Worm (Caenorhabditis elegans): Measurements from ENCODE around the gene lea-1.

The lea-1 gene

ce11 chrV:10066769-10067168 is 55.0 kb downstream of the lea-1 start, which contains the start of gene npr-39:
Gene npr-39, plus strand, starts transcription at chrV:10067069.
- no peak for TF ChIP-seq tab-1 (GFP tag; IDR thresholded peaks at IDR 0.05)
- no peak for TF ChIP-seq cog-1 (tag; optimal IDR thresholded peaks at IDR 0.05)
- no peak for TF ChIP-seq med-1 (GFP tag; optimal IDR thresholded peaks at IDR 0.05; ENCODE audit: insufficient read depth)

ce11 chrV:10070541-10070940 is 58.8 kb downstream of the lea-1 start, which contains the start of gene nhr-192:
Gene nhr-192, minus strand, starts transcription at chrV:10070641.
- TF ChIP-seq ref-1 (GFP tag; conservative IDR thresholded peaks at IDR 0.05) (no peak), tab-1 (GFP tag; IDR thresholded peaks at IDR 0.05) (no peak), cog-1 (tag; optimal IDR thresholded peaks at IDR 0.05) (no peak), med-1 (GFP tag; optimal IDR thresholded peaks at IDR 0.05; ENCODE audit: insufficient read depth) (no peak), klf-2 (GFP tag; conservative IDR thresholded peaks at IDR 0.05) (no peak), ztf-29 (GFP tag; IDR thresholded peaks at IDR 0.05) (no peak), ztf-23 (GFP tag; IDR thresholded peaks at IDR 0.05) (no peak), flt-1 (GFP tag; IDR thresholded peaks at IDR 0.05) (no peak), T22C8.4 (GFP tag; IDR thresholded peaks at IDR 0.05) (no peak)

- TF ChIP-seq flt-1 (GFP tag; IDR thresholded peaks at IDR 0.05) (no peak), cog-1 (tag; optimal IDR thresholded peaks at IDR 0.05) (no peak), med-1 (GFP tag; optimal IDR thresholded peaks at IDR 0.05; ENCODE audit: insufficient read depth) (no peak), tab-1 (GFP tag; IDR thresholded peaks at IDR 0.05) (no peak), ztf-23 (GFP tag; IDR thresholded peaks at IDR 0.05) (no peak), T22C8.4 (GFP tag; IDR thresholded peaks at IDR 0.05) (no peak), ref-1 (GFP tag; conservative IDR thresholded peaks at IDR 0.05) (no peak), klf-2 (GFP tag; conservative IDR thresholded peaks at IDR 0.05) (no peak), ztf-29 (GFP tag; IDR thresholded peaks at IDR 0.05) (no peak)
Measured at ce11 chrV:10072721-10073120, 61.0 kb downstream of the lea-1 start.

- TF ChIP-seq med-1 (GFP tag; optimal IDR thresholded peaks at IDR 0.05; ENCODE audit: insufficient read depth) (no peak), T22C8.4 (GFP tag; IDR thresholded peaks at IDR 0.05) (no peak), cog-1 (tag; optimal IDR thresholded peaks at IDR 0.05) (no peak), ztf-23 (GFP tag; IDR thresholded peaks at IDR 0.05) (no peak), ztf-29 (GFP tag; IDR thresholded peaks at IDR 0.05) (no peak), klf-2 (GFP tag; conservative IDR thresholded peaks at IDR 0.05) (no peak), flt-1 (GFP tag; IDR thresholded peaks at IDR 0.05) (no peak)
Measured at ce11 chrV:10073793-10074192, 62.1 kb downstream of the lea-1 start, which contains the start of gene F57A8.6. Gene F57A8.6, minus strand, starts transcription at chrV:10073893.

ce11 chrV:10075441-10075840 is 63.7 kb downstream of the lea-1 start, which contains the start of gene F57A8.7:
Gene F57A8.7, plus strand, starts transcription at chrV:10075741.
- no peak for TF ChIP-seq T22C8.4 (GFP tag; IDR thresholded peaks at IDR 0.05)
- TF ChIP-seq med-1 (GFP tag; optimal IDR thresholded peaks at IDR 0.05; ENCODE audit: insufficient read depth), result no peak
- TF ChIP-seq ztf-29 (GFP tag; IDR thresholded peaks at IDR 0.05), result no peak
- no peak for TF ChIP-seq ref-1 (GFP tag; conservative IDR thresholded peaks at IDR 0.05)
- TF ChIP-seq klf-2 (GFP tag; conservative IDR thresholded peaks at IDR 0.05), result no peak
- TF ChIP-seq ztf-23 (GFP tag; IDR thresholded peaks at IDR 0.05), result no peak

Data from whole organism, midembryonic.